Fruit fly (Drosophila melanogaster): ENCODE data around the gene Tfb4.

dm6 chr2L:1147656-1148055, 2.8 kb downstream of the Tfb4 start:
- TF ChIP-seq EcR (GFP tag; optimal IDR thresholded peaks at IDR 0.05) (no peak), pan (optimal IDR thresholded peaks at IDR 0.05) (no peak), psq (optimal IDR thresholded peaks at IDR 0.05) (no peak), Dll (optimal IDR thresholded peaks at IDR 0.05) (no peak)
